Worm (Caenorhabditis elegans): ENCODE results near the gene F09C6.14.

F09C6.14 gene

DNA sequence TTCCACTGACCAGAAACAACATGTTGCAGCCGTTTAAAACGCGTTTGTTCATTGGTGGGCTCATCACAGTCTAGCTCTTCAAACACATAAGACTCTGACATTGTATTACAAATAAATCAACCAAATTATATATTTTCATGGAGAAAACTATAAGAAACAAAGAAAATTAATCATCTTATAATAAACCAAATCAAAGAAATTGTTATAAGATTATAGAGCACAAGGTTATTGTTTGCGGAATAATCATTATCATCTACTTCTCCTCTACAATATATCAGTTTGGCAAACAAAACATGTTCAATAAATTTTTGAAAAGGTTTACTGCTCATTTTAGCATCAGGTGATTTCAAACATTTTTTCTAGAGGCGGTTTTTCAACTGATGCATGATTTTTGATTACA, 19.1 kb upstream of the F09C6.14 start, which contains the start of the genes clec-32 and clec-24:
Gene clec-32 (minus strand): TSS at position 101 of the 400 bp plus-strand sequence.
Gene clec-24 (plus strand): TSS at position 294 of the 400 bp plus-strand sequence.
- TF ChIP-seq tra-4 (tag; optimal IDR thresholded peaks at IDR 0.05) (no peak), hmbx-1 (tag; optimal IDR thresholded peaks at IDR 0.05) (no peak), tbx-11 (GFP tag; IDR thresholded peaks at IDR 0.05) (no peak), sea-1 (GFP tag; conservative IDR thresholded peaks at IDR 0.05) (no peak), ets-7 (tag; optimal IDR thresholded peaks at IDR 0.05) (no peak), scrt-1 (GFP tag; IDR thresholded peaks at IDR 0.05) (no peak)

DNA sequence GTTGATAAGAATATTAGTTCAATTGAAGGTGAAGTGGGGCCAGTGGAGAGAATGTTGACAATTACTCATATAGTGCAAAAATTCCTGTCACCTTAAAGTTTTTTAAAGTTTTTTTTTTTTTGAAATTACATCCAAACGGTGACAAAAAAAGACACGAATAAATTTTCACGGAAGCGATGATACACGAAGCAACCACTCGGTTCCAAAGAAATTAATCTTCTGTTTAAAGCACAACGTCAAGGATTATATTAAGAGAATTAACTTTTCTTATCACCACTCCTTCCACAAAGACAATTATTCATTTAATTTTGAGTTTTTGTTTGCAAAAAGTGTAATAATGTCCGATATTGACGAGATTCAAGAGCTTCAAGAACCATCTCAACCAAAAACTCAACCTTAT, 15.4 kb upstream of the F09C6.14 start, which contains the start of gene clec-28:
Gene clec-28 (plus strand): TSS at position 301 of the 400 bp plus-strand sequence.
- TF ChIP-seq aly-1 (tag; optimal IDR thresholded peaks at IDR 0.05) (no peak), ceh-13 (GFP tag; optimal IDR thresholded peaks at IDR 0.05) (no peak), B0310.2 (tag; optimal IDR thresholded peaks at IDR 0.05) (no peak), hnd-1 (tag; optimal IDR thresholded peaks at IDR 0.05) (no peak), sea-1 (GFP tag; conservative IDR thresholded peaks at IDR 0.05) (no peak), scrt-1 (GFP tag; IDR thresholded peaks at IDR 0.05) (no peak), ama-1 (optimal IDR thresholded peaks at IDR 0.05) (no peak)

DNA sequence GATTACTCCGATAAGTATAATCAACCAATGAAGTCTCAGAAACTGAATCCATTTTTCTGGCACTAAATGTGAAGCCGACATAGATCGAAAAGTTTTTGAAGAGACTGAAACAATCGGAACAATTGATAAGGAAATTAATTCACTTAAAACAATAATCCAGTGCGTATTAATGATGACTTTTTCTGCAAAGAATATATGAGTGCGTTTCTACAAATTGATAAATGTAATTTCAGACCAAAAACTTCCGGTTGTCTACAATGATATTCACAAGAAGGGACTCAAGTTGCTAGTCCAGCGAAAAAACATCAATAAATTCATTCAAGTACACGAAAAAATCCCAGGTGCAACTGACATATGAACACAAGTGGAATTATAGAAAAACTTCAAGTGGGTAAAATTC, 11.0 kb upstream of the F09C6.14 start, which contains the start of gene clec-33:
Gene clec-33 (minus strand): TSS at position 101 of the 400 bp plus-strand sequence.
- TF ChIP-seq ceh-13 (GFP tag; optimal IDR thresholded peaks at IDR 0.05) (no peak), pes-1 (GFP tag; IDR thresholded peaks at IDR 0.05) (no peak), hnd-1 (tag; optimal IDR thresholded peaks at IDR 0.05) (no peak), ama-1 (optimal IDR thresholded peaks at IDR 0.05) (no peak), tra-4 (tag; optimal IDR thresholded peaks at IDR 0.05) (no peak), tbx-11 (GFP tag; IDR thresholded peaks at IDR 0.05) (no peak), F13C5.2 (tag; optimal IDR thresholded peaks at IDR 0.05) (no peak), tbx-37 (GFP tag; conservative IDR thresholded peaks at IDR 0.05) (no peak), hmg-4 (GFP tag; optimal IDR thresholded peaks at IDR 0.05) (no peak), ets-7 (tag; optimal IDR thresholded peaks at IDR 0.05) (no peak), hmbx-1 (tag; optimal IDR thresholded peaks at IDR 0.05) (no peak)

DNA sequence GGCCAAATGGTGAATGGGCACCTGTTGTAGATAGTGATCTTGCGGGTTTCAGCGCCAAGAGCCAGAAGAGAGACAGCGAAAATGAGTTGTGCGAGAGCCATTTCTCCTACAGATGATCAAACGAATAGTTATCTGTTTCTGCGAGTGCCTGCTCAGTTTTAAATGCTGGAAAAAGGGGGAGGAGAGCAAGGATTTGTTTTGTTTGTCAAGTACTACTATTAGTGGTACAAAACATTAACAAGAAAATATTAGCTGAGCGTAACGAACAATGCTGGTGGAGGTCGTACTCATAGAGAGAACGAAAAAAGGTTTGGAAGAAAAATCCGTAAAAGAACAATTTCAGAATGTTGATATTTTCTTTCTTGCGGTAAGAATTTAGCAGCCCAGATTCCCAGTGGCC, 9.4 kb upstream of the F09C6.14 start, which contains the start of gene thn-4:
Gene thn-4 (minus strand): TSS at position 101 of the 400 bp plus-strand sequence.
- no peak for TF ChIP-seq ceh-13 (GFP tag; optimal IDR thresholded peaks at IDR 0.05)
- TF ChIP-seq tbx-11 (GFP tag; IDR thresholded peaks at IDR 0.05) = no peak
- TF ChIP-seq ets-7 (tag; optimal IDR thresholded peaks at IDR 0.05) = no peak
- TF ChIP-seq tra-4 (tag; optimal IDR thresholded peaks at IDR 0.05) = no peak
- TF ChIP-seq ceh-36 (tag; optimal IDR thresholded peaks at IDR 0.05) = no peak
- TF ChIP-seq F13C5.2 (tag; optimal IDR thresholded peaks at IDR 0.05) = no peak
- TF ChIP-seq hmg-4 (GFP tag; optimal IDR thresholded peaks at IDR 0.05) = no peak
- TF ChIP-seq hnd-1 (tag; optimal IDR thresholded peaks at IDR 0.05) = no peak
- no peak for TF ChIP-seq sea-1 (GFP tag; conservative IDR thresholded peaks at IDR 0.05)
- no peak for TF ChIP-seq ama-1 (optimal IDR thresholded peaks at IDR 0.05)
- TF ChIP-seq B0310.2 (tag; optimal IDR thresholded peaks at IDR 0.05) = no peak
- no peak for TF ChIP-seq flt-1 (GFP tag; IDR thresholded peaks at IDR 0.05)
- no peak for TF ChIP-seq pes-1 (GFP tag; IDR thresholded peaks at IDR 0.05)

DNA sequence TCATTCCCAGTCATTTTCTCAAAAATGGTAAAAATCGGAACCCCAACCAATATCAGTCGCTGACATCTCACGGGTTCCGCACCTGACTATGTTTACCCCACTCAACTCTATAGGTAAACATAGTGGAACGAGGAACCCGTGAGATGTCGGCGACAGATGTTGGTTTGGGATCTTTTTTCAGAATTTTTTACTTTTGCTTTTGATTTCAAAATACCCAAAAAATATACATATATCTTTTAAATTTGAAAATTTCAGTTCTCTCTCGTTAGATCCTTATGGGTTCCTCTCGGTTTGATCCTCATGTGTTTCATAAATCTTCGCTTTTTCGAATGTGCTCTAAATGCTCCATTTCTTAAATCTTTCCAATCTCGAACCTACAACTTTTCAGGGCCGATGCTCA, 7.1 kb upstream of the F09C6.14 start, which contains the start of gene srw-23:
Gene srw-23 (plus strand): TSS at position 301 of the 400 bp plus-strand sequence.
- TF ChIP-seq ama-1 (optimal IDR thresholded peaks at IDR 0.05) (no peak), tbx-37 (GFP tag; conservative IDR thresholded peaks at IDR 0.05) (no peak), hmg-4 (GFP tag; optimal IDR thresholded peaks at IDR 0.05) (no peak), sea-1 (GFP tag; conservative IDR thresholded peaks at IDR 0.05) (no peak)

DNA sequence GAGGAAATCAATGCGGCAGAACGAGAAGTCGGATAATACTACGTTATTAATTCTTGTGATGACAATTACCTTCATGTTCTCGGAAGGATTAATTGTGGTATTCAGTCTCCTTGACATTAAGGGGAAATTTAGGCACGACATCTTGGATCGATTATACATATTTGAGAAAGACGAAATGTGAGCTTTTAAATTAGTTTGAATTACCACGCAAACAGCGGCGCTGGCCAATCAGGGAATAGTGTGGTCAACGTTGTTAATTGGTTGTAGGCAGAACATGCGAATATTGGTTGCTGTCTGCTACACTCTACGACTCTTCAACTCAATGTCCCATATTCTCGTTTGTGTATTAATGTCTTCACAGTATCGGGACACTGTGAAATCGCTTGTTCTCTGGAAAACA, 5.8 kb upstream of the F09C6.14 start, which contains the start of gene F49A5.10:
Gene F49A5.10 (plus strand): TSS at position 301 of the 400 bp plus-strand sequence.
- no peak for TF ChIP-seq ceh-36 (tag; optimal IDR thresholded peaks at IDR 0.05)
- no peak for TF ChIP-seq scrt-1 (GFP tag; IDR thresholded peaks at IDR 0.05)
- TF ChIP-seq flt-1 (GFP tag; IDR thresholded peaks at IDR 0.05) = no peak
- TF ChIP-seq F13C5.2 (tag; optimal IDR thresholded peaks at IDR 0.05) = no peak
- no peak for TF ChIP-seq tbx-11 (GFP tag; IDR thresholded peaks at IDR 0.05)

DNA sequence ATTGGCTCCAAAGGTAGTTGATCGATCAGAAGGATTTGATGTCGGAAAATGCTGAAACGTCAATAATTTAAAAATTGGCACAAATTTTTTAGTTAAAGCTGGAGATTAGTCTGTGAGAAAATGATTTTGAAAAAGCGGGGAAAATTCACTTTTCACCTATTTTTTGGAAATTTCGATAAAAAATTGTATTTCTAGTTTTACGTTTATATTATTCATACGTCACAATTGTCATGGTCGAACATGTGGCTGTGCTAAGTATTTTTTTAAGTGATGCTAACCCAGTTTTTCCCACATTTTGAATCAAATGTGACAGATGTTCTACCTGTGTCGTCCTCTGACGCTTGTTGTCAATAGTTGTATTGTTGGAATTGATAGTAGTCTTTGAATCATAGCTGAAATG, 1.2 kb upstream of the F09C6.14 start:
- TF ChIP-seq flt-1 (GFP tag; IDR thresholded peaks at IDR 0.05) = no peak
- TF ChIP-seq hmbx-1 (tag; optimal IDR thresholded peaks at IDR 0.05) = no peak
- no peak for TF ChIP-seq sea-1 (GFP tag; conservative IDR thresholded peaks at IDR 0.05)
- TF ChIP-seq tra-4 (tag; optimal IDR thresholded peaks at IDR 0.05) = no peak
- TF ChIP-seq hnd-1 (tag; optimal IDR thresholded peaks at IDR 0.05) = no peak
- no peak for TF ChIP-seq ets-7 (tag; optimal IDR thresholded peaks at IDR 0.05)
- TF ChIP-seq scrt-1 (GFP tag; IDR thresholded peaks at IDR 0.05) = no peak
- TF ChIP-seq pes-1 (GFP tag; IDR thresholded peaks at IDR 0.05) = no peak
- TF ChIP-seq F13C5.2 (tag; optimal IDR thresholded peaks at IDR 0.05) = no peak

DNA sequence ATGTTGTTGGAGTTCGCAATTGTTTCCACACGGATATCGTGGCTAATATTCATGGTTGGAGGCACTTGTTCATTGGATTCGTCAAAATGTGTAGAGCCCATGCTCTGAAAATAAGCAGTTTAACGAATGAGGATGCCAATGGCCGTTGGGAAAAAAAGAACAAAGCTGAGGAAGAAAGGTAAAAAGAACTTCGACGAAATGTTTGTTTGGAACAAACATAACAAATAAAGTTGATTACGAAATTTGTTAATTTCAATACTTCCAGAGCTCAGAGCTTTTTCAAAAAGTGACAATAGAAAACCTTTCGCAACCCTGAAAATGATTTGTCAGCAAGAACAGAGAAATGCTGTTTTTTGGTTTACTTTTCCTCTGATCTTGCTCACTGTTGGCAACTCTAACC, 725 bp upstream of the F09C6.14 start, which contains the start of gene F09C6.3:
Gene F09C6.3 (minus strand): TSS at position 101 of the 400 bp plus-strand sequence.
- TF ChIP-seq hmbx-1 (tag; optimal IDR thresholded peaks at IDR 0.05) (no peak), sea-1 (GFP tag; conservative IDR thresholded peaks at IDR 0.05) (no peak), hnd-1 (tag; optimal IDR thresholded peaks at IDR 0.05) (no peak), ets-7 (tag; optimal IDR thresholded peaks at IDR 0.05) (no peak), scrt-1 (GFP tag; IDR thresholded peaks at IDR 0.05) (no peak), aly-1 (tag; optimal IDR thresholded peaks at IDR 0.05) (no peak), tra-4 (tag; optimal IDR thresholded peaks at IDR 0.05) (no peak), ama-1 (optimal IDR thresholded peaks at IDR 0.05) (no peak), flt-1 (GFP tag; IDR thresholded peaks at IDR 0.05) (no peak), F13C5.2 (tag; optimal IDR thresholded peaks at IDR 0.05) (no peak), ceh-13 (GFP tag; optimal IDR thresholded peaks at IDR 0.05) (no peak), tbx-37 (GFP tag; conservative IDR thresholded peaks at IDR 0.05) (no peak), B0310.2 (tag; optimal IDR thresholded peaks at IDR 0.05) (no peak), ceh-36 (tag; optimal IDR thresholded peaks at IDR 0.05) (no peak), tbx-11 (GFP tag; IDR thresholded peaks at IDR 0.05) (no peak)

All from whole organism, early embryonic.